Worm (Caenorhabditis elegans): ENCODE measurements around the gene sur-7.

DNA sequence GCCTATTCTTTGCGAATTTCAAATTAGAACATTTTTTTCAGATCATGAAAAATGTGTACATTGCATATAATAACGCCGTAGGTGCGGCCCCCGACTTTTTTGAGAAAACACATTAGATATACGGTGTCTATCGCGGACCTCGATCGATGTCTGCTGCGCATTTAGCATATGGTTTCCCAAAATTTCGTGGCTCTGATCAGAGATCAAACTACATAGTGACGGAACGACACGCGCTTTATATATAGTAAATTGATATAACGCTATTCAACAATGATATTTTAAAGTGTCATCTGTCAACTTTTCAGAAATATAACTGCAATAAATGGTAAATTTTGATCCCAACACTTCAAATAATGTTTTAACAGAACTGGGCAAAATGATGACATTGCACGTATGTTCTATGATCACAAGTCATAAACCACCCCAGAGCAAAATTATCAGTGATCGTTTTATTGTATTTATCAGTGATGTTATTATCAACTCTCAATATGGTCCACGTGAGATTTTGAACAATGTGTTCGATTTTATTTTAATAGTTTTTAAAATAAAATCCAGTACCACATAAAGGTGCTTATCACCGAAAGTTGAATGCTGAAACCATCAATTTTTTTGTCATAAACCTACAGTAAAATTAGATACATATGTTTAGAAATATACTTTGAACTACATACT lies 30.0 kb upstream of the sur-7 start:
- TF ChIP-seq rpc-1 (optimal IDR thresholded peaks at IDR 0.05) (no peak), rpc-1 (tag; optimal IDR thresholded peaks at IDR 0.05) (no peak), Y53G8AR.9 (GFP tag; conservative IDR thresholded peaks at IDR 0.05) (no peak), let-607 (tag; optimal IDR thresholded peaks at IDR 0.05) (peak in 1 of 2 experiments; percentile 16), cebp-2 (GFP tag; IDR thresholded peaks at IDR 0.05) (no peak), attf-6 (GFP tag; IDR thresholded peaks at IDR 0.05) (no peak), pha-4 (tag; optimal IDR thresholded peaks at IDR 0.05) (no peak), ceh-91 (GFP tag; IDR thresholded peaks at IDR 0.05) (no peak), Y79H2A.3 (GFP tag; conservative IDR thresholded peaks at IDR 0.05) (no peak), nhr-90 (tag; optimal IDR thresholded peaks at IDR 0.05) (no peak), ZK185.1 (tag; optimal IDR thresholded peaks at IDR 0.05; ENCODE audit: poor library complexity, severe bottlenecking) (no peak), ceh-27 (GFP tag; optimal IDR thresholded peaks at IDR 0.05) (no peak)
